Worm (Caenorhabditis elegans): ENCODE data around the gene F35B3.4.
A peak's percentile ranks its signal among the peaks of the same experiment; 100 is the strongest.

The F35B3.4 gene

DNA sequence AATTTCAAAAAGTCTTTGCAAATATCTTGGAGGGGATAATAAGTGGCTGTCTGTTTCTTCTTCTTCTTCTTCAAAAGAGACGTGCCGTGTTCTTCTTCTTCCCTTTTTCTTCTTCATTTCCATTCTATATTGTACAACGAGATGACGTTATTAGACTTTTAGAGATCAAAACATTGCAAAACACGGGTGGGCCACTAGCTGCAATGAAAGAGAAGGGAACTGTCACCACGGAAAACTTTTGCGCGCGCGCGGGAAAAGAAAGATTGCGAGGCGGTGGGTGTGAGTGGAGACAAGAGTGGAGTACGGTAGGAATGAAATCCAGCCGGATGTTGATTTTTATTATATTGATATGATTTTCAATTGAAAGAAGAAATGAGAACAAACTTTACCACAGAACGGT, 33.4 kb upstream of the F35B3.4 start (continued):
- TF ChIP-seq daf-16 (GFP tag; optimal IDR thresholded peaks at IDR 0.05) = no peak
- TF ChIP-seq daf-16 (tag; optimal IDR thresholded peaks at IDR 0.05) = no peak
- no peak for TF ChIP-seq lin-1 (GFP tag; IDR thresholded peaks at IDR 0.05)
- no peak for TF ChIP-seq unc-130 (GFP tag; optimal IDR thresholded peaks at IDR 0.05)
- TF ChIP-seq daf-12 (tag; optimal IDR thresholded peaks at IDR 0.05) = no peak
- TF ChIP-seq sdz-12 (GFP tag; optimal IDR thresholded peaks at IDR 0.05) = no peak
- TF ChIP-seq ZK337.2 (GFP tag; IDR thresholded peaks at IDR 0.05) = no peak
- no peak for TF ChIP-seq Y48G9A.11 (GFP tag; IDR thresholded peaks at IDR 0.05)
- TF ChIP-seq pha-4 (GFP tag; IDR thresholded peaks at IDR 0.05) = no peak
- no peak for TF ChIP-seq pha-4 (tag; optimal IDR thresholded peaks at IDR 0.05)
- no peak for TF ChIP-seq ctbp-1 (GFP tag; IDR thresholded peaks at IDR 0.05)
- no peak for TF ChIP-seq lin-39 (tag; optimal IDR thresholded peaks at IDR 0.05)
- TF ChIP-seq fos-1 (tag; optimal IDR thresholded peaks at IDR 0.05) = no peak
- peak; percentile 44 for TF ChIP-seq aha-1 (tag)
- TF ChIP-seq Y5F2A.4 (GFP tag; optimal IDR thresholded peaks at IDR 0.05) = no peak
- no peak for TF ChIP-seq nhr-76 (tag; optimal IDR thresholded peaks at IDR 0.05)
- TF ChIP-seq lin-13 (GFP tag; optimal IDR thresholded peaks at IDR 0.05) = no peak
- no peak for TF ChIP-seq lin-15B (tag; optimal IDR thresholded peaks at IDR 0.05)

DNA sequence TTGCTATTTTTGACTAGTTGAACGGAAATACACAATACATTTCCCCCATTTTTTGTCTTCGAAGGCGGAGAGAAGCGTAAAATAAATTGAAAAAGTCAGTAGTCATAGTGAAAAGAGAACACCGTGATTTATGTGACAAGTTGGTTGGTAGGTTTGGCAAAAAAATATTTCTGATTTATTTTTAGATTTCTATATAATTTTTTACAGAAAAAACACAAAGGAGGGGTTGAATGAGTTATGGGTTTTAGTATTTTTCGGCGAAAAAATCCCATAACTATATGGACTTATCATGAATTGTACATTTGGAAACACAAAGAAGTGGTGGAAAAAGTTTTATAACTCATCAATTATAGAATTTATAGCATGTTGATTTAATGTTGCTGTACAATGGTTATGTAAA, 24.8 kb upstream of the F35B3.4 start, which contains the start of gene C30G4.2:
Gene C30G4.2, minus strand, starts transcription at position 101 of the 400 bp plus-strand sequence.
- TF ChIP-seq egl-27 (tag; optimal IDR thresholded peaks at IDR 0.05) (no peak), nhr-76 (tag; optimal IDR thresholded peaks at IDR 0.05) (no peak)

DNA sequence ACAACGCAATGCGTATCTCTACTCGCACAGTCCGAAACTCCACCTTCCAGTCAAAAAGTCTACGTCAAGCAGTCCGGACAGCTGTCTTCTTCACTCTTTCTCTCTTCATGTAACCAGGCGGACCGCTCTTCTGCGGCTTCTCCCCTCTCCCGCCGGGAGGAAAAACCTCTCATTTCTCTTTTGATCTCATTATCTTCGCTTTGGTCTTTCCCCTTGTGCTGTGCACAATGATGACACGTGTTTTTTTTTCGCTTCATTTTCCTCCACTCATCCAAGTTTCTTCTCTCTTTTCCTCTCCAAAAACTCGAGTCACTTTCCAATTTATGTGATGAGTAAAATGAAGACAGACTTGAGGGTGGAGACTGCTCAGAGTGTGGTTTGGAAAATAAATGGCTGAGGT, 22.2 kb upstream of the F35B3.4 start, which contains the start of gene F35B3.7:
Gene F35B3.7, minus strand, starts transcription at position 133 of the 400 bp plus-strand sequence.
- TF ChIP-seq ces-1 (GFP tag; optimal IDR thresholded peaks at IDR 0.05) = no peak
- no peak for TF ChIP-seq spr-3 (GFP tag; optimal IDR thresholded peaks at IDR 0.05)
- TF ChIP-seq daf-12 (tag; optimal IDR thresholded peaks at IDR 0.05) = no peak
- no peak for TF ChIP-seq lin-15B (tag; optimal IDR thresholded peaks at IDR 0.05)
- no peak for TF ChIP-seq Y105C5A.15 (GFP tag; IDR thresholded peaks at IDR 0.05)
- no peak for TF ChIP-seq saeg-2 (GFP tag; IDR thresholded peaks at IDR 0.05)
- no peak for TF ChIP-seq gei-8 (GFP tag; optimal IDR thresholded peaks at IDR 0.05)
- TF ChIP-seq nhr-28 (tag; optimal IDR thresholded peaks at IDR 0.05) = no peak
- TF ChIP-seq snpc-4 (tag; optimal IDR thresholded peaks at IDR 0.05) = no peak
- TF ChIP-seq hlh-11 (tag; optimal IDR thresholded peaks at IDR 0.05) = peak; percentile 44
- TF ChIP-seq spr-1 (tag; optimal IDR thresholded peaks at IDR 0.05) = no peak
- TF ChIP-seq attf-4 (tag; optimal IDR thresholded peaks at IDR 0.05) = no peak
- no peak for TF ChIP-seq nhr-6 (tag; optimal IDR thresholded peaks at IDR 0.05)
- TF ChIP-seq nhr-10 (tag; optimal IDR thresholded peaks at IDR 0.05) = no peak
- no peak for TF ChIP-seq daf-19 (GFP tag; conservative IDR thresholded peaks at IDR 0.05)
- no peak for TF ChIP-seq egl-43 (GFP tag; IDR thresholded peaks at IDR 0.05)
- TF ChIP-seq aha-1 (tag) = peak; percentile 38
- TF ChIP-seq mxl-2 (GFP tag; conservative IDR thresholded peaks at IDR 0.05) = no peak
- TF ChIP-seq T20F7.1 (GFP tag; optimal IDR thresholded peaks at IDR 0.05) = no peak
- TF ChIP-seq Y5F2A.4 (GFP tag; optimal IDR thresholded peaks at IDR 0.05) = no peak
- TF ChIP-seq F10B5.3 (tag; optimal IDR thresholded peaks at IDR 0.05) = no peak
- peak; percentile 52; the same call in 1 of the 2 replicates for TF ChIP-seq dmd-8 (GFP tag; IDR thresholded peaks at IDR 0.05)
- peak; percentile 83 for TF ChIP-seq nhr-11 (tag; optimal IDR thresholded peaks at IDR 0.05)
- no peak for TF ChIP-seq pqm-1 (tag; optimal IDR thresholded peaks at IDR 0.05)
- peak; percentile 39 for TF ChIP-seq mxl-3 (GFP tag; optimal IDR thresholded peaks at IDR 0.05)
- TF ChIP-seq hlh-30 (tag; optimal IDR thresholded peaks at IDR 0.05; ENCODE audit: insufficient read depth) = peak; percentile 27
- TF ChIP-seq unc-130 (GFP tag; optimal IDR thresholded peaks at IDR 0.05) = no peak
